Comparison of ENCODE assay signal across 4 fruit fly cellular contexts in the genomic region with DNA sequence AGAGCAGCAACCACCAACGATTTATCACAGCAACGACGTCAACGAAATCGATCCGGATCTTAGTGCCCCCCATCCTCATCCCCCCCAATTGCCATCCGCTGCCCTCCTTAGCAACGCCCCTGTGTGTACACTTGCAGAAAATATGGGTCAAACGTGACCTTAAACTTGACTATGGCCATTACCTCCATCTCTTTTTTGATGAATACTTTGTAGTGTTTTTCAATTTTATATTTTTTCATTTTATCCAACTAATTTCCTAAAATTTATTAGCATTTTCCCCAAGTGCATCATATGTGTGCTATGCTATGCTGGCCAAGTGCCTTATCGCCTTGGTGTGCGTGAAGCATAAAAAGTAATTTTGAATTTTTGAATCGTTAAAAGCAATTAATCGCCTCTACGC.
TF ChIP-seq lines count a peak whose summit lies in the region.

No protein-coding gene starts in this region.

- TF ChIP-seq CTCF in whole organism, embryonic (GFP tag; optimal IDR thresholded peaks at IDR 0.05; lab: Kevin White, UChicago): no peak

TF ChIP-seq in whole organism, embryonic, 481 proteins besides CTCF, POLR2A, EP300 and RAD21 (continues in another document):
- TF ChIP-seq CG9932 (GFP tag; IDR thresholded peaks at IDR 0.05; lab: Robert Waterston, UW) (no peak), CG8281 (tag; optimal IDR thresholded peaks at IDR 0.05; lab: Kevin White, UChicago) (no peak), aop (GFP tag; IDR thresholded peaks at IDR 0.05; lab: Robert Waterston, UW) (no peak), GATAe (GFP tag; conservative IDR thresholded peaks at IDR 0.05; lab: Robert Waterston, UW) (no peak), Atf6 (GFP tag; IDR thresholded peaks at IDR 0.05; lab: Robert Waterston, UW) (no peak), stc (GFP tag; IDR thresholded peaks at IDR 0.05; lab: Robert Waterston, UW) (0 out of 2 replicates have a peak, but pooled peaks have one; percentile 40), Mrtf (GFP tag; IDR thresholded peaks at IDR 0.05; lab: Robert Waterston, UW) (no peak), repo (GFP tag; optimal IDR thresholded peaks at IDR 0.05; lab: Kevin White, UChicago) (no peak), CG11504 (tag; optimal IDR thresholded peaks at IDR 0.05; lab: Kevin White, UChicago) (peak; percentile 57), CG10147 (GFP tag; optimal IDR thresholded peaks at IDR 0.05; lab: Kevin White, UChicago) (no peak), CG16815 (GFP tag; optimal IDR thresholded peaks at IDR 0.05; lab: Kevin White, UChicago) (no peak), Elba2 (GFP tag; optimal IDR thresholded peaks at IDR 0.05; lab: Kevin White, UChicago) (no peak), CG9727 (GFP tag; optimal IDR thresholded peaks at IDR 0.05; lab: Kevin White, UChicago) (no peak), en (GFP tag; optimal IDR thresholded peaks at IDR 0.05; lab: Kevin White, UChicago) (no peak), CG15601 (tag; optimal IDR thresholded peaks at IDR 0.05; lab: Kevin White, UChicago) (no peak), CG4424 (GFP tag; optimal IDR thresholded peaks at IDR 0.05; lab: Kevin White, UChicago) (peak; percentile 15), Atf3 (GFP tag; optimal IDR thresholded peaks at IDR 0.05; lab: Kevin White, UChicago) (no peak), stwl (tag; optimal IDR thresholded peaks at IDR 0.05; lab: Kevin White, UChicago) (no peak), eve (GFP tag; optimal IDR thresholded peaks at IDR 0.05; lab: Kevin White, UChicago) (no peak), gfzf (GFP tag; optimal IDR thresholded peaks at IDR 0.05; lab: Kevin White, UChicago) (no peak), CG5953 (GFP tag; IDR thresholded peaks at IDR 0.05; lab: Robert Waterston, UW) (no peak), chm (GFP tag; IDR thresholded peaks at IDR 0.05; lab: Robert Waterston, UW) (no peak), CG10321 (GFP tag; IDR thresholded peaks at IDR 0.05; lab: Robert Waterston, UW) (no peak)

TF ChIP-seq in whole organism, prepupa, 60 proteins besides CTCF, POLR2A, EP300 and RAD21 (continues in another document):
- TF ChIP-seq Smox (GFP tag; optimal IDR thresholded peaks at IDR 0.05; lab: Kevin White, UChicago) (peak; percentile 73), cyc (GFP tag; optimal IDR thresholded peaks at IDR 0.05; lab: Kevin White, UChicago) (peak; percentile 83), ss (GFP tag; optimal IDR thresholded peaks at IDR 0.05; lab: Kevin White, UChicago) (peak; percentile 86 to 92), dsx (GFP tag; optimal IDR thresholded peaks at IDR 0.05; lab: Kevin White, UChicago; ENCODE audit: poor library complexity, severe bottlenecking) (peak; percentile 87), vri (GFP tag; optimal IDR thresholded peaks at IDR 0.05; lab: Kevin White, UChicago) (peak; percentile 79), lz (GFP tag; optimal IDR thresholded peaks at IDR 0.05; lab: Kevin White, UChicago) (peak; percentile 86), CG6276 (GFP tag; optimal IDR thresholded peaks at IDR 0.05; lab: Kevin White, UChicago) (peak; percentile 63), Ets96B (tag; optimal IDR thresholded peaks at IDR 0.05; lab: Kevin White, UChicago) (peak; percentile 87), pdm3 (GFP tag; optimal IDR thresholded peaks at IDR 0.05; lab: Kevin White, UChicago) (peak; percentile 85), salr (GFP tag; optimal IDR thresholded peaks at IDR 0.05; lab: Kevin White, UChicago) (peak; percentile 59 to 77), net (GFP tag; optimal IDR thresholded peaks at IDR 0.05; lab: Kevin White, UChicago) (peak; percentile 77), Eip93F (GFP tag; optimal IDR thresholded peaks at IDR 0.05; lab: Kevin White, UChicago) (peak; percentile 47), CG9139 (GFP tag; optimal IDR thresholded peaks at IDR 0.05; lab: Kevin White, UChicago) (peak; percentile 82), CG6808 (GFP tag; optimal IDR thresholded peaks at IDR 0.05; lab: Kevin White, UChicago) (peak; percentile 89), achi (GFP tag; optimal IDR thresholded peaks at IDR 0.05; lab: Kevin White, UChicago) (peak; percentile 85), Sox15 (GFP tag; optimal IDR thresholded peaks at IDR 0.05; lab: Kevin White, UChicago) (peak; percentile 76), CG10631 (GFP tag; optimal IDR thresholded peaks at IDR 0.05; lab: Kevin White, UChicago) (peak; percentile 91), CG1621 (tag; optimal IDR thresholded peaks at IDR 0.05; lab: Kevin White, UChicago) (peak; percentile 84), dac (GFP tag; optimal IDR thresholded peaks at IDR 0.05; lab: Kevin White, UChicago) (peak; percentile 67), Lpt (GFP tag; optimal IDR thresholded peaks at IDR 0.05; lab: Kevin White, UChicago) (peak; percentile 69), Hr38 (GFP tag; optimal IDR thresholded peaks at IDR 0.05; lab: Kevin White, UChicago) (no peak), Hr39 (GFP tag; optimal IDR thresholded peaks at IDR 0.05; lab: Kevin White, UChicago) (peak; percentile 83)

TF ChIP-seq in whole organism, pupa, 21 proteins besides CTCF, POLR2A, EP300 and RAD21:
- peak; percentile 85 for TF ChIP-seq CG9948 (tag; optimal IDR thresholded peaks at IDR 0.05; lab: Kevin White, UChicago)
- peak; percentile 82 for TF ChIP-seq CG12605 (GFP tag; IDR thresholded peaks at IDR 0.05; lab: Robert Waterston, UW)
- peak; percentile 89 for TF ChIP-seq CG17806 (tag; optimal IDR thresholded peaks at IDR 0.05; lab: Kevin White, UChicago)
- peak; percentile 80 for TF ChIP-seq CG34367 (tag; optimal IDR thresholded peaks at IDR 0.05; lab: Kevin White, UChicago)
- peak; percentile 81 for TF ChIP-seq rn (GFP tag; IDR thresholded peaks at IDR 0.05; lab: Robert Waterston, UW)
- TF ChIP-seq fd96Ca (GFP tag; IDR thresholded peaks at IDR 0.05; lab: Robert Waterston, UW): peak; percentile 89
- peak; percentile 75 for TF ChIP-seq gl (tag; optimal IDR thresholded peaks at IDR 0.05; lab: Kevin White, UChicago)
- TF ChIP-seq D1 (tag; optimal IDR thresholded peaks at IDR 0.05; lab: Kevin White, UChicago): peak; percentile 46
- TF ChIP-seq Pif1A (GFP tag; optimal IDR thresholded peaks at IDR 0.05; lab: Kevin White, UChicago): peak; percentile 86
- peak; percentile 89 for TF ChIP-seq CG15710 (tag; optimal IDR thresholded peaks at IDR 0.05; lab: Kevin White, UChicago)
- peak; percentile 88 for TF ChIP-seq Pif1B (GFP tag; optimal IDR thresholded peaks at IDR 0.05; lab: Kevin White, UChicago)
- TF ChIP-seq CG13204 (GFP tag; optimal IDR thresholded peaks at IDR 0.05; lab: Kevin White, UChicago): peak; percentile 38
- TF ChIP-seq CG32121 (GFP tag; IDR thresholded peaks at IDR 0.05; lab: Robert Waterston, UW): peak; percentile 55
- TF ChIP-seq CG8159 (tag; optimal IDR thresholded peaks at IDR 0.05; lab: Kevin White, UChicago): peak; percentile 92
- no peak for TF ChIP-seq EcR (GFP tag; optimal IDR thresholded peaks at IDR 0.05; lab: Kevin White, UChicago)
- TF ChIP-seq Snoo (tag; optimal IDR thresholded peaks at IDR 0.05; lab: Kevin White, UChicago): peak; percentile 83
- no peak for TF ChIP-seq CG10348 (GFP tag; IDR thresholded peaks at IDR 0.05; lab: Robert Waterston, UW)
- peak; percentile 81 for TF ChIP-seq Ets98B (GFP tag; IDR thresholded peaks at IDR 0.05; lab: Robert Waterston, UW)
- TF ChIP-seq CG14655 (GFP tag; optimal IDR thresholded peaks at IDR 0.05; lab: Kevin White, UChicago): peak; percentile 85
- TF ChIP-seq CG4496 (GFP tag; IDR thresholded peaks at IDR 0.05; lab: Robert Waterston, UW): peak; percentile 89
- TF ChIP-seq CG8301 (tag; optimal IDR thresholded peaks at IDR 0.05; lab: Kevin White, UChicago): peak; percentile 78

TF ChIP-seq in whole organism, wandering third instar larva, 38 proteins besides CTCF, POLR2A, EP300 and RAD21 (continues in another document):
- TF ChIP-seq woc (GFP tag; optimal IDR thresholded peaks at IDR 0.05; lab: Kevin White, UChicago) (peak; percentile 71), dmrt93B (GFP tag; optimal IDR thresholded peaks at IDR 0.05; lab: Kevin White, UChicago) (peak; percentile 64), foxo (GFP tag; optimal IDR thresholded peaks at IDR 0.05; lab: Kevin White, UChicago) (peak; percentile 13 to 90), sage (GFP tag; optimal IDR thresholded peaks at IDR 0.05; lab: Kevin White, UChicago) (peak; percentile 76), GATAd (GFP tag; optimal IDR thresholded peaks at IDR 0.05; lab: Kevin White, UChicago) (no peak), Abd-B (GFP tag; optimal IDR thresholded peaks at IDR 0.05; lab: Kevin White, UChicago) (no peak), Hr83 (GFP tag; optimal IDR thresholded peaks at IDR 0.05; lab: Kevin White, UChicago; ENCODE audit: poor library complexity, severe bottlenecking) (peak; percentile 5), HLH106 (tag; optimal IDR thresholded peaks at IDR 0.05; lab: Kevin White, UChicago) (peak; percentile 87), br (GFP tag; optimal IDR thresholded peaks at IDR 0.05; lab: Kevin White, UChicago) (peak; percentile 87), h (GFP tag; optimal IDR thresholded peaks at IDR 0.05; lab: Kevin White, UChicago) (peak; percentile 93), N (GFP tag; optimal IDR thresholded peaks at IDR 0.05; lab: Kevin White, UChicago) (no peak), usp (GFP tag; optimal IDR thresholded peaks at IDR 0.05; lab: Kevin White, UChicago) (no peak), Vsx2 (GFP tag; optimal IDR thresholded peaks at IDR 0.05; lab: Kevin White, UChicago; ENCODE audit: partially characterized antibody) (no peak), rgr (GFP tag; optimal IDR thresholded peaks at IDR 0.05; lab: Kevin White, UChicago) (peak; percentile 89), tai (GFP tag; optimal IDR thresholded peaks at IDR 0.05; lab: Kevin White, UChicago) (no peak), Dfd (GFP tag; optimal IDR thresholded peaks at IDR 0.05; lab: Kevin White, UChicago) (no peak), CG9705 (GFP tag; optimal IDR thresholded peaks at IDR 0.05; lab: Kevin White, UChicago) (peak; percentile 68), ey (GFP tag; optimal IDR thresholded peaks at IDR 0.05; lab: Kevin White, UChicago) (peak; percentile 86), Rel (GFP tag; optimal IDR thresholded peaks at IDR 0.05; lab: Kevin White, UChicago) (no peak), Rel (tag; optimal IDR thresholded peaks at IDR 0.05; lab: Kevin White, UChicago) (peak; percentile 47), pan (optimal IDR thresholded peaks at IDR 0.05; lab: Kevin White, UChicago) (no peak), Mio (GFP tag; optimal IDR thresholded peaks at IDR 0.05; lab: Kevin White, UChicago) (no peak), brk (GFP tag; optimal IDR thresholded peaks at IDR 0.05; lab: Kevin White, UChicago) (peak; percentile 83), CrebA (GFP tag; optimal IDR thresholded peaks at IDR 0.05; lab: Kevin White, UChicago; ENCODE audit: borderline replicate concordance) (no peak), fru (GFP tag; optimal IDR thresholded peaks at IDR 0.05; lab: Kevin White, UChicago) (peak; percentile 91), Hnf4 (GFP tag; optimal IDR thresholded peaks at IDR 0.05; lab: Kevin White, UChicago) (peak; percentile 86), Myc (optimal IDR thresholded peaks at IDR 0.05; lab: Kevin White, UChicago) (no peak), Dif (GFP tag; optimal IDR thresholded peaks at IDR 0.05; lab: Kevin White, UChicago; ENCODE audit: partially characterized antibody) (no peak), sv (GFP tag; optimal IDR thresholded peaks at IDR 0.05; lab: Kevin White, UChicago) (no peak)
